Worm (Caenorhabditis elegans): ENCODE measurements around the gene K09G1.1.

K09G1.1 gene

DNA sequence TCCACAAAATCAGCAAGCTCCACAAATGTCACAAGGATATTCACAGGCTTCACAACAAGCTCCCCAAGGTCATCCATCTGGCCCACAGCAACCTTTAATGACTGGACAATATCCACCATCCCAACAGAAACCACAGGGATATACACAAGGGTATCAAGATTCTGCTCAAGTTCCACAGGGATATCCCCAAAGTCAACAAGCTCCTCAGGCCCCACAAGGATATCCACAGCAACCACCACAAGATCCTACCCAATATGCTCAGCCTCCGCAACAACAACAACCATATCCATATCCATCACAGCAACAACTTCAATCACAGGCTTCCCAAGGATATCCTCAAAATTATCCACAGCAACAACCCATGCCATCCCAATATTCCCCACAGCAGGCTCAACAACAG lies 33.3 kb downstream of the K09G1.1 start:
- TF ChIP-seq ref-1 (GFP tag; conservative IDR thresholded peaks at IDR 0.05) (no peak), med-1 (GFP tag; optimal IDR thresholded peaks at IDR 0.05; ENCODE audit: insufficient read depth) (no peak), tab-1 (GFP tag; IDR thresholded peaks at IDR 0.05) (no peak), flt-1 (GFP tag; IDR thresholded peaks at IDR 0.05) (no peak), cog-1 (tag; optimal IDR thresholded peaks at IDR 0.05) (no peak), T22C8.4 (GFP tag; IDR thresholded peaks at IDR 0.05) (no peak), ztf-23 (GFP tag; IDR thresholded peaks at IDR 0.05) (no peak), ztf-29 (GFP tag; IDR thresholded peaks at IDR 0.05) (no peak), klf-2 (GFP tag; conservative IDR thresholded peaks at IDR 0.05) (no peak)

DNA sequence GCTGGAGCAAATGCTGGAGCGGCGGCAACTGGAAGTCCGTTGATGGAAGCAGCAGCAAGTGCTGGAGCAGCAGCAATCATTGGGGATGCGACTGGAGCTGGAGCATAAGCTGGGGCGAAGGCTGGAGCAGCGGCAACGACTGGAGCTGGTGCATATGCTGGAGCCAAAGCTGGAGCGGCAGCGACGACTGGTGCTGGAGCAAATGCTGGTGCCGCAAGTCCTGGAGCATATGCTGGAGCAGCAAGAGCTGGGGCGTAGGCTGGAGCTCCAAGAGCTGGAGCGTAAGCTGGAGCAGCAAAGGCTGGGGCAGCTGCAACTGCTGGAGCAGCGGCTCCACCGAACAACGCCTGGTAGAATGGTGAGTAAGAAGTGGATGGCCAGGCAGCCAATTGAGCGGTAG lies 35.1 kb downstream of the K09G1.1 start:
- TF ChIP-seq klf-2 (GFP tag; conservative IDR thresholded peaks at IDR 0.05) = no peak
- 0 out of 2 replicates have a peak, but pooled peaks have one; percentile 18 for TF ChIP-seq T22C8.4 (GFP tag; IDR thresholded peaks at IDR 0.05)
- no peak for TF ChIP-seq ztf-23 (GFP tag; IDR thresholded peaks at IDR 0.05)

DNA sequence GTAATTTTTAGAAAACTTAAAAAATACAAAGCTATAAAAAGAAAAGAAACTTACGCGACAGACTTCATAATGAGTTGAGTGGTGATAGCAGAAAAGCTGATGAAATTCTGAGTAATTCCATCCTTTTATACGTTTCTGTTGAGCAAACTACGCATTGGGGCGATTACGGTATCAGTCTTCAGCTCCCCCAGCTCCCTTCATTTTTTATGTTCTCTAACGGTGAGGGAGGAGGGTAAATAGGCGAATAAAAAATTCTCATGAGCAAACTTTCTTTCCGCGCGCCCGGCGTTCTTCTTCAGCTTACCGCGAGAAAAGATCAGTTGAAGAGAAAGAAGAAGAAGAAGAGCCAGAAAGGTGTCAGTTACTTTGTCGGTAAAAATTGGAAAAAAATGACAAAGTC lies 35.6 kb downstream of the K09G1.1 start, which contains the start of gene idpc-7:
idpc-7 (minus strand) TSS at position 101 of the 400 bp plus-strand sequence.
- TF ChIP-seq med-1 (GFP tag; optimal IDR thresholded peaks at IDR 0.05; ENCODE audit: insufficient read depth) (no peak), tab-1 (GFP tag; IDR thresholded peaks at IDR 0.05) (no peak), cog-1 (tag; optimal IDR thresholded peaks at IDR 0.05) (no peak), flt-1 (GFP tag; IDR thresholded peaks at IDR 0.05) (no peak), ztf-29 (GFP tag; IDR thresholded peaks at IDR 0.05) (no peak), ztf-23 (GFP tag; IDR thresholded peaks at IDR 0.05) (no peak), T22C8.4 (GFP tag; IDR thresholded peaks at IDR 0.05) (no peak), ref-1 (GFP tag; conservative IDR thresholded peaks at IDR 0.05) (no peak), klf-2 (GFP tag; conservative IDR thresholded peaks at IDR 0.05) (no peak)

DNA sequence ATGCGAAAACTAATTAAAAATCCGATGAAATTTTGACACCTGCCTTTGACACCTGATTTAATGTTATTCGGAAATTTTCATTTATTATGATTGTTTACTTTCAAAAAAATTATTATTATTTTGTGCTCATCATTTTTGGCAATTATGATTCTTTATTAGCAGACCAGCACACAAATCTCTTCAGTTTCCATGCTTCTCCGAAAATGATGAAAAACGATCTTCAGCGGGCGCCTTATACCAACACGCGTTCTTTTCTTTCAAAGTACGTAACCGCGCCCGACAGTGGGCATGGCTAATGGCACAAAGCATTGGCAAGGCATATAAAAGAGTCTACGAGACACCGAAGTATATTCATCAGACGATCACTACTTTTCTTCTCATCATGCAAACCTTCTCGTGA lies 36.5 kb downstream of the K09G1.1 start, which contains the start of gene idpc-6:
idpc-6 (plus strand) TSS at position 301 of the 400 bp plus-strand sequence.
- TF ChIP-seq ztf-29 (GFP tag; IDR thresholded peaks at IDR 0.05) (no peak), med-1 (GFP tag; optimal IDR thresholded peaks at IDR 0.05; ENCODE audit: insufficient read depth) (no peak), tab-1 (GFP tag; IDR thresholded peaks at IDR 0.05) (no peak), T22C8.4 (GFP tag; IDR thresholded peaks at IDR 0.05) (no peak), cog-1 (tag; optimal IDR thresholded peaks at IDR 0.05) (no peak), flt-1 (GFP tag; IDR thresholded peaks at IDR 0.05) (no peak), klf-2 (GFP tag; conservative IDR thresholded peaks at IDR 0.05) (no peak), ref-1 (GFP tag; conservative IDR thresholded peaks at IDR 0.05) (no peak), ztf-23 (GFP tag; IDR thresholded peaks at IDR 0.05) (no peak)

DNA sequence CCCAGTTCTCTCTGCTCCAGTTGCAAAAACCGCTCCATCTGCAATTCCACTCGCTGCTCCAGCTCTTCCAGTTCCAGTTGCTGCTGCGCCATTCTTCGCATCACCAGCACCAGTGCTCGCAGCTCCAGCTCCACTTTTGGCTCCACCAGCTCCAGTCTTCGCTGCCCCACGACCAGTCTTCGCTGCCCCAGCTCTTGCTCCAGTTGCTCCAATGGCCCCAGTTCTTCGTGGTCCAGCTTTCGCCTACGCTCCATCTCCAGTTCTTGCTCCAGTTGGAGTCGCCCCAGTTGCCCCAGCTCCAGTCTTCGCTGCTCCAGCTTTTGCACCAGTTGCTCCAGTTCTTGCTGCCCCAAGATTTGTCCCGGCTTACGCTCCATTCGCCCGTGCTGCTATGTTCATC lies 37.1 kb downstream of the K09G1.1 start:
- TF ChIP-seq ref-1 (GFP tag; conservative IDR thresholded peaks at IDR 0.05) = no peak
- no peak for TF ChIP-seq ztf-23 (GFP tag; IDR thresholded peaks at IDR 0.05)
- TF ChIP-seq cog-1 (tag; optimal IDR thresholded peaks at IDR 0.05) = no peak
- TF ChIP-seq tab-1 (GFP tag; IDR thresholded peaks at IDR 0.05) = no peak
- TF ChIP-seq med-1 (GFP tag; optimal IDR thresholded peaks at IDR 0.05; ENCODE audit: insufficient read depth) = no peak
- TF ChIP-seq flt-1 (GFP tag; IDR thresholded peaks at IDR 0.05) = 0 out of 2 replicates have a peak, but pooled peaks have one; percentile 35
- no peak for TF ChIP-seq klf-2 (GFP tag; conservative IDR thresholded peaks at IDR 0.05)
- TF ChIP-seq ztf-29 (GFP tag; IDR thresholded peaks at IDR 0.05) = no peak

DNA sequence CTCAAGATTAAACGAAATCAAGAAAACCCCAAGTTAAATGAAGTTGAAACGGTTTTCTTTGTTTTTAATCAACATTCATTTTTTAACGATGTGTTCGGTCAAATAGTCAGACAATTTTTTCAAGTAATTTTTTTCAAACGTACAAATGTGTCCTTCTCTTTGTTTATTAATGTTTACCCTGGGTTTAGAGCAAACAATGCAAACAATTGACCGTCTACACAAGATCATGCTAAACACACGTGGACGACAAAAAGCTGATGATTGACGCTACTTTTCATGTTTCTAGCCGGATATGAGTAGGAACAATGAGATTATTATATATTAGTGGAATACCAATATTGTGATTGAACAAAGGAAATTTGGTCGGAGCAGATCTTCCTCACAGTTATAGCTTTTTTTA lies 38.1 kb downstream of the K09G1.1 start:
- TF ChIP-seq med-1 (GFP tag; optimal IDR thresholded peaks at IDR 0.05; ENCODE audit: insufficient read depth) (no peak), ztf-29 (GFP tag; IDR thresholded peaks at IDR 0.05) (no peak), tab-1 (GFP tag; IDR thresholded peaks at IDR 0.05) (no peak), klf-2 (GFP tag; conservative IDR thresholded peaks at IDR 0.05) (no peak), ref-1 (GFP tag; conservative IDR thresholded peaks at IDR 0.05) (no peak), ztf-23 (GFP tag; IDR thresholded peaks at IDR 0.05) (no peak), T22C8.4 (GFP tag; IDR thresholded peaks at IDR 0.05) (no peak), cog-1 (tag; optimal IDR thresholded peaks at IDR 0.05) (no peak), flt-1 (GFP tag; IDR thresholded peaks at IDR 0.05) (no peak)

DNA sequence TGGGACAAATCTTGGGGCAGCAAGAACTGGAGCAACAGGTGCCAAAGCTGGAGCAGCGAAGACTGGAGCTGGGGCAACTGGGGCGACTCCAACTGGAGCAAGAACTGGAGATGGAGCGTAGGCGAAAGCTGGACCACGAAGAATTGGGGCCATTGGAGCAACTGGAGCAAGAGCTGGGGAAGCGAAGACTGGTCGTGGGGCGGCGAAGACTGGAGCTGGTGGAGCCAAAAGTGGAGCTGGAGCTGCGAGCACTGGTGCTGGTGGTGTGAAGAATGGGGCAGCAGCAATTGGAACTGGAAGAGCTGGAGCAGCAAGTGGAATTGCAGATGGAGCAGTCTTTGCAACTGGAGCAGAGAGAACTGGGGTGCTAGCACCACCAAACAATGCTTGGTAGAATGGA lies 39.0 kb downstream of the K09G1.1 start:
- TF ChIP-seq ztf-23 (GFP tag; IDR thresholded peaks at IDR 0.05) = 0 out of 2 replicates have a peak, but pooled peaks have one; percentile 30

DNA sequence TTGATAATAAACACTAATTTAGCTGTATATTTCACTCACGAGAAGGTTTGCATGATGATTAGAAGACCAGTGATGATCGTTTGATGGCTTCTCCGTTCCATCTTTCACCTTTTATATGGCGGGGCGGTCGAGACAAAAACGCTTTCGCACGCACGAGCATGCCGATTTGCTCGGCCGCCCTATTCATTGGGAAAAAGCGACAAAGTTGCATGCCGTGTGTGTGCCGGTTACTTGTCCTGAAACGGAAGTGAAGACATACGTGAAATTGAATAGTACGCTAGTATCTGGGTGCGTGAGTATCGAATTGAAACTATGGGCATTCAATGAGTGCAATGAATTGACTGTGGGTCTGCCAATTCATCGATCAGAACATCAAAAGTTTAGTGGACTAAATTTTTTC lies 39.5 kb downstream of the K09G1.1 start, which contains the start of gene idpc-5:
idpc-5 (minus strand) TSS at position 101 of the 400 bp plus-strand sequence.
- TF ChIP-seq T22C8.4 (GFP tag; IDR thresholded peaks at IDR 0.05) = no peak
- no peak for TF ChIP-seq med-1 (GFP tag; optimal IDR thresholded peaks at IDR 0.05; ENCODE audit: insufficient read depth)
- TF ChIP-seq ref-1 (GFP tag; conservative IDR thresholded peaks at IDR 0.05) = no peak
- no peak for TF ChIP-seq flt-1 (GFP tag; IDR thresholded peaks at IDR 0.05)
- no peak for TF ChIP-seq ztf-29 (GFP tag; IDR thresholded peaks at IDR 0.05)
- no peak for TF ChIP-seq cog-1 (tag; optimal IDR thresholded peaks at IDR 0.05)
- TF ChIP-seq ztf-23 (GFP tag; IDR thresholded peaks at IDR 0.05) = no peak
- TF ChIP-seq klf-2 (GFP tag; conservative IDR thresholded peaks at IDR 0.05) = no peak
- TF ChIP-seq tab-1 (GFP tag; IDR thresholded peaks at IDR 0.05) = no peak

DNA sequence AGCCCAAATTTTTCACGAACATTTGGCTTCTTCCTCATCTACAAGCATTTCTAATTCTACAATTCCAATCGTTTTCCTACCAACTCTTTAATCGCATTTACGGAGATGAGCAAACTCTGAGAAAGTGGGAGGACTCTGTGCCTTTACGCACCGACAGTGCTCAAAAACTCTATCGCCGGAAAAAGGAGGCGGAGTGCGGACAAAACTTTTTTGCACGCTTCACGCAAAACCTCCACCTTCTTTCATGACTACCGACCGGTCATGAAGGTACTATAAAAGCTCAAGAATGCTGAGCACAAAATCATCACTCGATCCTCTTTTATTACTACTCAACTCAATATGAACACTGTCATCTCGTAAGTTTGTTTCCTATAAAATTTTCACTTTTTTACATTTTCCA lies 41.8 kb downstream of the K09G1.1 start, which contains the start of gene idpc-4:
idpc-4 (plus strand) TSS at position 301 of the 400 bp plus-strand sequence.
- TF ChIP-seq ztf-23 (GFP tag; IDR thresholded peaks at IDR 0.05) (no peak), cog-1 (tag; optimal IDR thresholded peaks at IDR 0.05) (no peak), tab-1 (GFP tag; IDR thresholded peaks at IDR 0.05) (no peak), ztf-29 (GFP tag; IDR thresholded peaks at IDR 0.05) (no peak), flt-1 (GFP tag; IDR thresholded peaks at IDR 0.05) (no peak), T22C8.4 (GFP tag; IDR thresholded peaks at IDR 0.05) (no peak), med-1 (GFP tag; optimal IDR thresholded peaks at IDR 0.05; ENCODE audit: insufficient read depth) (no peak), ref-1 (GFP tag; conservative IDR thresholded peaks at IDR 0.05) (no peak), klf-2 (GFP tag; conservative IDR thresholded peaks at IDR 0.05) (no peak)

Data from whole organism, midembryonic.